Worm (Caenorhabditis elegans): ENCODE measurements around the gene cec-7.

DNA sequence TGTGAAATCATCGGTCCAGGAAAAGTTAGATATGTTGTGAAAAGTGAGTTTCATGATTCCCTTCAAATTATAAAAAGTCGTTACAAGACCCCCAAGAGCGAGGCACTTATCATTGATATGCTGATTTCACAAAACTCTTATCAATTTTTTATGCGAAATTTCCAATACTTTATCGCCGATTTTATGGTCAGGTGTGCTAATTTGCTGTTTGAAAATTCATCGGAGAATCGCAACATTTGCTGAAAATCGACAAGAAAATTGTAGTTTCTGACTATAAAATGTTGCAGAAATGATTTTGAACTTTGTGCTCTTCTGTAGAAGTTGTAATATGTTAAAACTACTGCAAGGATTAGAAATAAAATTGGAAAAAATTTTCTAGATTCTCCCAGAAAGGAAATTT, 45.7 kb downstream of the cec-7 start:
- no peak for TF ChIP-seq mbf-1 (tag; optimal IDR thresholded peaks at IDR 0.05)
- no peak for TF ChIP-seq crh-2 (tag; optimal IDR thresholded peaks at IDR 0.05)
- TF ChIP-seq nhr-237 (tag; optimal IDR thresholded peaks at IDR 0.05) = no peak
- TF ChIP-seq Y55F3AM.14 (GFP tag; optimal IDR thresholded peaks at IDR 0.05) = no peak
- TF ChIP-seq mdl-1 (tag; optimal IDR thresholded peaks at IDR 0.05) = no peak
- TF ChIP-seq nhr-6 (tag; optimal IDR thresholded peaks at IDR 0.05) = no peak
- no peak for TF ChIP-seq nhr-12 (tag; optimal IDR thresholded peaks at IDR 0.05)
- no peak for TF ChIP-seq blmp-1 (tag; optimal IDR thresholded peaks at IDR 0.05; ENCODE audit: insufficient read depth)
- TF ChIP-seq nhr-25 (tag; optimal IDR thresholded peaks at IDR 0.05) = no peak

Data from whole organism, L2 larva.